Worm (Caenorhabditis elegans) whole organism, L2 larva: ENCODE measurements around the gene srbc-14.

Source experiments
- F13H6.1 ChIP-seq: sonication (generic microtip); optimal IDR thresholded peaks from 2 replicates; lab custom pipeline; 2016; ENCODE audit warnings: missing genetic modification characterization, missing compliant biosample characterization
- R02D3.7 ChIP-seq: fragments of 150-350 bp; optimal IDR thresholded peaks from 2 replicates; lab custom pipeline; 2014; ENCODE audit warnings: missing biosample characterization, missing genetic modification characterization
- blmp-1 ChIP-seq: sonication (generic microtip); optimal IDR thresholded peaks from 2 replicates; lab custom pipeline; 2017; ENCODE audit warnings: missing genetic modification characterization, mild to moderate bottlenecking, missing compliant biosample characterization, antibody characterized with exemption, moderate library complexity; ENCODE audit not compliant: insufficient read depth
- mab-5 ChIP-seq: fragments of 150-350 bp; optimal IDR thresholded peaks from 2 replicates; lab custom pipeline; 2014; ENCODE audit warnings: missing biosample characterization, missing genetic modification characterization
- snpc-4 ChIP-seq: fragments of 150-350 bp; optimal IDR thresholded peaks from 2 replicates; lab custom pipeline; 2014; ENCODE audit warnings: missing biosample characterization, missing genetic modification characterization
- unc-39 ChIP-seq: fragments of 150-350 bp; optimal IDR thresholded peaks from 2 replicates; lab custom pipeline; 2014; ENCODE audit warnings: missing biosample characterization, missing genetic modification characterization
- zag-1 ChIP-seq: fragments of 150-350 bp; optimal IDR thresholded peaks from 2 replicates; lab custom pipeline; 2014; ENCODE audit warnings: missing biosample characterization, missing genetic modification characterization

ce11 chrV:17092262-17092661, 20.8 kb upstream of the srbc-14 start, which contains the start of gene ZK218.1:
- TF ChIP-seq mab-5 (tag; lab: Kevin White, UChicago) (no peak), zag-1 (tag; lab: Kevin White, UChicago) (no peak), blmp-1 (tag; lab: Kevin White, UChicago) (no peak), R02D3.7 (tag; lab: Kevin White, UChicago) (no peak), unc-39 (tag; lab: Kevin White, UChicago) (no peak), F13H6.1 (no peak), snpc-4 (tag; lab: Kevin White, UChicago) (no peak)
